Worm (Caenorhabditis elegans): ENCODE measurements around the gene W06G6.9.
"Not testable (repeated sequence)": the region's sequence is repeated elsewhere in the genome, so short reads cannot be mapped to it uniquely, and the experiment has no call there.

The W06G6.9 gene

ce11 chrV:16671190-16671589, 24.9 kb upstream of the W06G6.9 start, which contains the start of gene str-61:
str-61 (minus strand) TSS chrV:16671290.
- TF ChIP-seq odd-2 (tag; optimal IDR thresholded peaks at IDR 0.05) (no peak), unc-42 (tag; optimal IDR thresholded peaks at IDR 0.05) (no peak), ceh-34 (tag; optimal IDR thresholded peaks at IDR 0.05) (no peak), ztf-16 (tag; optimal IDR thresholded peaks at IDR 0.05) (no peak), dmd-4 (tag; optimal IDR thresholded peaks at IDR 0.05; ENCODE audit: borderline replicate concordance) (no peak), nhr-232 (tag; optimal IDR thresholded peaks at IDR 0.05) (no peak), ceh-30 (tag; optimal IDR thresholded peaks at IDR 0.05) (no peak), ceh-9 (tag; optimal IDR thresholded peaks at IDR 0.05) (no peak), lin-11 (tag; optimal IDR thresholded peaks at IDR 0.05) (no peak)

ce11 chrV:16668473-16668872, 22.2 kb upstream of the W06G6.9 start, which contains the start of gene F14F8.9:
F14F8.9 (minus strand) TSS chrV:16668573.
- no peak for TF ChIP-seq pqm-1 (tag; optimal IDR thresholded peaks at IDR 0.05)
- TF ChIP-seq hlh-30 (tag; optimal IDR thresholded peaks at IDR 0.05; ENCODE audit: insufficient read depth) = no peak

- TF ChIP-seq ceh-34 (tag; optimal IDR thresholded peaks at IDR 0.05) = no peak
- no peak for TF ChIP-seq ets-4 (tag; optimal IDR thresholded peaks at IDR 0.05)
- no peak for TF ChIP-seq npax-4 (tag; optimal IDR thresholded peaks at IDR 0.05)
- no peak for TF ChIP-seq dmd-4 (tag; optimal IDR thresholded peaks at IDR 0.05; ENCODE audit: borderline replicate concordance)
- no peak for TF ChIP-seq rnt-1 (tag; optimal IDR thresholded peaks at IDR 0.05)
- TF ChIP-seq ref-2 (tag; optimal IDR thresholded peaks at IDR 0.05) = no peak
- no peak for TF ChIP-seq K02D7.2 (tag; optimal IDR thresholded peaks at IDR 0.05)
- TF ChIP-seq tbx-2 (tag; optimal IDR thresholded peaks at IDR 0.05) = no peak
- no peak for TF ChIP-seq ceh-30 (tag; optimal IDR thresholded peaks at IDR 0.05)
- no peak for TF ChIP-seq pax-1 (tag; optimal IDR thresholded peaks at IDR 0.05)
- TF ChIP-seq hlh-8 (tag; optimal IDR thresholded peaks at IDR 0.05) = no peak
- TF ChIP-seq mec-3 (tag; optimal IDR thresholded peaks at IDR 0.05; ENCODE audit: borderline replicate concordance) = no peak
- TF ChIP-seq ceh-6 (GFP tag; optimal IDR thresholded peaks at IDR 0.05) = no peak
- TF ChIP-seq ama-1 (optimal IDR thresholded peaks at IDR 0.05) = no peak
- TF ChIP-seq ceh-14 (tag; optimal IDR thresholded peaks at IDR 0.05) = no peak
- no peak for TF ChIP-seq hlh-6 (tag; optimal IDR thresholded peaks at IDR 0.05)
- TF ChIP-seq nfya-1 (tag; optimal IDR thresholded peaks at IDR 0.05) = no peak
Observed at ce11 chrV:16666647-16667046, 20.4 kb upstream of the W06G6.9 start, which contains the start of gene F14F8.14. F14F8.14 (minus strand) TSS chrV:16666747.

ce11 chrV:16660816-16661215, 14.5 kb upstream of the W06G6.9 start, which contains the start of gene Y70C5B.2:
Y70C5B.2 (minus strand) TSS chrV:16660916.
- TF ChIP-seq ceh-6 (GFP tag; optimal IDR thresholded peaks at IDR 0.05); che-1 (tag; optimal IDR thresholded peaks at IDR 0.05); sox-4 (tag; optimal IDR thresholded peaks at IDR 0.05): not testable (repeated sequence)

- TF ChIP-seq ceh-48, sdc-2, elt-2 (tag; optimal IDR thresholded peaks at IDR 0.05): not testable (repeated sequence)
Observed at ce11 chrV:16654242-16654641, 8.0 kb upstream of the W06G6.9 start, which contains the start of gene W06G6.15. W06G6.15 (plus strand) TSS chrV:16654542.

- not testable (repeated sequence) for TF ChIP-seq F13H6.1, madf-2, ceh-48 (tag; optimal IDR thresholded peaks at IDR 0.05)
Observed at ce11 chrV:16649200-16649599, 2.9 kb upstream of the W06G6.9 start, which contains the start of gene W06G6.11. W06G6.11 (minus strand) TSS chrV:16649300.

Data from whole organism, late embryonic.